Worm (Caenorhabditis elegans): ENCODE results near the gene F37A8.5.

The F37A8.5 gene

DNA sequence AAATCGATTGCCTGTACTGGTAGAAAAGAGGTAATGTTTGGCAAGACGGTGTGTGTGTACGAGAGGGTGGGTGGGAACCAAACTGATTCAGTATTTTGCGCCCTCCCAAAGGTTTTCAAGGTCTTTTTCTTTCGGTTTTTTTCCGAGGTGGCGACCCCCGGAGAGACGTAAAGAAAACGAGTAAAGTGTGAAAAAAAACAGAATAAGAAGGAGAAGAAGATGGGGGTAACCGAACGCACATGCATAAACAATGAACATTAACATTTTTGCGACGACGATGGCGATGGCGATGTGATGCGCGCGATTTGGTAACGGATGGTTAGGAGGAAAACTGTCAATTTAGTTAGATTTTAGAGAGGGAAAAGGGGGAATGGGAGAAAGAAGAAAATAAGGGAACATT, 22.0 kb downstream of the F37A8.5 start:
- TF ChIP-seq nhr-25 (tag; optimal IDR thresholded peaks at IDR 0.05) (peak; percentile 38), mab-5 (tag; optimal IDR thresholded peaks at IDR 0.05) (no peak), crh-2 (tag; optimal IDR thresholded peaks at IDR 0.05) (peak; percentile 37), unc-55 (GFP tag; optimal IDR thresholded peaks at IDR 0.05) (peak; percentile 9), fos-1 (tag; optimal IDR thresholded peaks at IDR 0.05) (peak; percentile 8), mdl-1 (tag; optimal IDR thresholded peaks at IDR 0.05) (no peak), egl-27 (tag; optimal IDR thresholded peaks at IDR 0.05) (no peak), nhr-129 (tag; optimal IDR thresholded peaks at IDR 0.05) (no peak)

DNA sequence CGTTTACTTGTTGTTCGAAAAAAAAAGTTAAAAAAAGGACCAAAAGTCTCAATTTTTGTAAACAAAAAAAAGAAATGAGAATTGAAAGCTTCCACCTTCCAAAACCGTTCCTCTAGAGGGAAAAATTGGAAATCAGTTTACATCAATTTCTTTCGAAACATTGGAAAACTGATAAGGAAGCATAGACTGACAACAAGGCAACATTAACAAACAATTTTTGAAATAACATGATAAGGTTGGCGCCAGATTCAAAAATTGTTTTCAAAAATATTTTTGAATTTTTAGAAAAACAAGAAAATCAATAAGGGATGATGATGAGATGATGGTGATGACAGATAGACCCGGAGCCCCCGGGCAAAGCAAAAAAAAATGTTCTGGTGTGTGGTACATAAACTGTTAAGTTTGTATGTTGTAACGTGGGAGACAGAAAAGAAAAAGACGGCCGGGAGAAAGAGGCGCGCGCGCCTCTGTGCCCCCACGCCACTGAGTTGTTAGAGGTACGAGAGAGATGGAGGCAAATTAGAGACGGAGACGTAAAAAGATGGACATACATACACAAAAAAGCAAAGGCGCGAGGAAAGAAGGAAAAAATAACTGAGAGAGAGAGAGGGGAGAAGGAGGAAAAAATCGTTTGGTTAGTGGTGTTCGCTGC, 23.7 kb downstream of the F37A8.5 start:
- TF ChIP-seq unc-39 (tag; optimal IDR thresholded peaks at IDR 0.05) (no peak), ztf-4 (tag; optimal IDR thresholded peaks at IDR 0.05) (peak; percentile 27), ceh-16 (tag; optimal IDR thresholded peaks at IDR 0.05) (no peak), nhr-21 (tag; optimal IDR thresholded peaks at IDR 0.05) (no peak), ztf-11 (tag; optimal IDR thresholded peaks at IDR 0.05) (no peak), gmeb-1 (tag; optimal IDR thresholded peaks at IDR 0.05) (peak; percentile 17), skn-1 (tag; optimal IDR thresholded peaks at IDR 0.05) (no peak), lsy-2 (tag; optimal IDR thresholded peaks at IDR 0.05) (peak; percentile 33 to 48), nhr-6 (tag; optimal IDR thresholded peaks at IDR 0.05) (no peak), mdl-1 (tag; optimal IDR thresholded peaks at IDR 0.05) (peak; percentile 25 to 45), sma-9 (GFP tag; optimal IDR thresholded peaks at IDR 0.05) (peak; percentile 54), sma-9 (tag; optimal IDR thresholded peaks at IDR 0.05) (no peak), peb-1 (tag; optimal IDR thresholded peaks at IDR 0.05) (no peak), C34F6.9 (tag; optimal IDR thresholded peaks at IDR 0.05) (peak; percentile 64), egl-27 (tag; optimal IDR thresholded peaks at IDR 0.05) (no peak), lin-11 (tag; optimal IDR thresholded peaks at IDR 0.05) (no peak), nhr-129 (tag; optimal IDR thresholded peaks at IDR 0.05) (peak; percentile 55), ama-1 (optimal IDR thresholded peaks at IDR 0.05) (no peak), ceh-82 (tag; optimal IDR thresholded peaks at IDR 0.05) (no peak), sem-4 (tag; optimal IDR thresholded peaks at IDR 0.05) (peak; percentile 65), dmd-4 (tag; optimal IDR thresholded peaks at IDR 0.05) (no peak), nhr-25 (tag; optimal IDR thresholded peaks at IDR 0.05) (peak; percentile 62), fos-1 (tag; optimal IDR thresholded peaks at IDR 0.05) (peak; percentile 14), nhr-23 (tag; optimal IDR thresholded peaks at IDR 0.05) (no peak), mab-5 (tag; optimal IDR thresholded peaks at IDR 0.05) (no peak), alr-1 (tag; optimal IDR thresholded peaks at IDR 0.05) (no peak), lin-13 (GFP tag; optimal IDR thresholded peaks at IDR 0.05) (peak; percentile 38), Y55F3AM.14 (GFP tag; optimal IDR thresholded peaks at IDR 0.05) (no peak), sma-3 (GFP tag; optimal IDR thresholded peaks at IDR 0.05) (peak; percentile 41), zag-1 (tag; optimal IDR thresholded peaks at IDR 0.05) (no peak), nhr-77 (tag; optimal IDR thresholded peaks at IDR 0.05) (no peak), mbf-1 (tag; optimal IDR thresholded peaks at IDR 0.05) (no peak), F13H6.1 (tag; optimal IDR thresholded peaks at IDR 0.05) (peak; percentile 89), nhr-12 (tag; optimal IDR thresholded peaks at IDR 0.05) (no peak), elt-1 (tag; optimal IDR thresholded peaks at IDR 0.05) (no peak), nhr-237 (tag; optimal IDR thresholded peaks at IDR 0.05) (no peak), unc-55 (GFP tag; optimal IDR thresholded peaks at IDR 0.05) (peak; percentile 69), aly-2 (tag; optimal IDR thresholded peaks at IDR 0.05) (no peak), crh-2 (tag; optimal IDR thresholded peaks at IDR 0.05) (peak; percentile 71), nhr-10 (tag; optimal IDR thresholded peaks at IDR 0.05) (no peak), ztf-1 (GFP tag; conservative IDR thresholded peaks at IDR 0.05) (no peak), blmp-1 (tag; optimal IDR thresholded peaks at IDR 0.05; ENCODE audit: insufficient read depth) (no peak), ZK546.5 (tag; optimal IDR thresholded peaks at IDR 0.05) (no peak), snpc-4 (tag; optimal IDR thresholded peaks at IDR 0.05) (no peak), lin-39 (tag; optimal IDR thresholded peaks at IDR 0.05) (no peak), R02D3.7 (tag; optimal IDR thresholded peaks at IDR 0.05) (no peak), unc-62 (GFP tag; optimal IDR thresholded peaks at IDR 0.05) (no peak), nhr-11 (tag; optimal IDR thresholded peaks at IDR 0.05) (no peak), elt-3 (tag; optimal IDR thresholded peaks at IDR 0.05) (no peak)
